Fruit fly (Drosophila melanogaster): Measurements from ENCODE around the gene CG33995.
A peak's percentile ranks its signal among the peaks of the same experiment; 100 is the strongest.

The CG33995 gene

DNA sequence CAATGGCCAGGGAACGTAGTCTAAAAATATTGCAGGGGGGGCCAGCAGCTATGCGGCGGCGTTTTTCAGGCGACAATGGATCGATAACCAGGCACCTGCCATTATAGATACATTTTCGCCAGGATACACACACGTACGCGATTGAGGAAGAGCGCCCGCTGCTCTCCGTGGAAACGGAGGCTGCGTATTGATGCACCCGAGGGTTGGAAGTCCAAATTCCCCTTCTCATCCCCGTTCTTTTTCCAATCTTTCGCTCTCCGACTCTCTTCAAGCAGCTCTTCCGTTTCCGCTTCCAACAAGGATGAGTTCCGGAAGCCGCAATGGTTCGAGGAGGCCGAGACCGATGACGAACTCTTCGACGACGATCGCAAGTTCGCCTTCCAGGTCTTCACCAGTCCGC, 53.7 kb downstream of the CG33995 start (continued):
- TF ChIP-seq CG10959 (GFP tag; IDR thresholded peaks at IDR 0.05) (no peak), Rfx (GFP tag; IDR thresholded peaks at IDR 0.05) (0 out of 2 replicates have a peak, but pooled peaks have one; percentile 29), ssp (GFP tag; IDR thresholded peaks at IDR 0.05) (no peak), Dbx (GFP tag; IDR thresholded peaks at IDR 0.05) (peak; percentile 27; the same call in 1 of the 3 replicates), Elba2 (GFP tag; optimal IDR thresholded peaks at IDR 0.05) (no peak), CG31365 (tag; optimal IDR thresholded peaks at IDR 0.05) (peak; percentile 69), unpg (GFP tag; optimal IDR thresholded peaks at IDR 0.05) (peak; percentile 24), Ets97D (GFP tag; optimal IDR thresholded peaks at IDR 0.05) (peak; percentile 92), CG12071 (GFP tag; optimal IDR thresholded peaks at IDR 0.05) (peak; percentile 86), Hr51 (GFP tag; optimal IDR thresholded peaks at IDR 0.05) (no peak), scrt (GFP tag; optimal IDR thresholded peaks at IDR 0.05) (peak; percentile 55), CG8290 (GFP tag; optimal IDR thresholded peaks at IDR 0.05) (no peak), CG8290 (tag; optimal IDR thresholded peaks at IDR 0.05) (peak in 1 of 2 experiments; percentile 51), Deaf1 (tag; optimal IDR thresholded peaks at IDR 0.05) (peak; percentile 16), CG10431 (GFP tag; optimal IDR thresholded peaks at IDR 0.05) (peak; percentile 52), lab (GFP tag; optimal IDR thresholded peaks at IDR 0.05) (peak; percentile 84), HLHmδ (GFP tag; optimal IDR thresholded peaks at IDR 0.05) (peak; percentile 90), CG10543 (GFP tag; optimal IDR thresholded peaks at IDR 0.05) (peak; percentile 56), Asciz (GFP tag; optimal IDR thresholded peaks at IDR 0.05) (peak; percentile 14)

Measured in whole organism, embryonic.